Fruit fly (Drosophila melanogaster): Measurements from ENCODE around the gene CG33230.

dm6 chr3L:1649363-1649762 lies 31.1 kb downstream of the CG33230 start:
- TF ChIP-seq CTCF (optimal IDR thresholded peaks at IDR 0.05) (no peak), CG8478 (optimal IDR thresholded peaks at IDR 0.05) (no peak)

All from S2 (cell line).